Worm (Caenorhabditis elegans): Measurements from ENCODE around the gene B0280.17.

The B0280.17 gene

ce11 chrIII:7155631-7156030 is 19.7 kb upstream of the B0280.17 start (continued):
- TF ChIP-seq dsc-1 (tag; optimal IDR thresholded peaks at IDR 0.05): peak; percentile 86
- TF ChIP-seq snu-23 (GFP tag; optimal IDR thresholded peaks at IDR 0.05): peak; percentile 97
- TF ChIP-seq tlp-1 (tag; optimal IDR thresholded peaks at IDR 0.05): no peak
- TF ChIP-seq nhr-11 (tag; optimal IDR thresholded peaks at IDR 0.05): peak; percentile 92
- no peak for TF ChIP-seq nhr-28 (tag; optimal IDR thresholded peaks at IDR 0.05)
- peak; percentile 94 for TF ChIP-seq mep-1 (tag; optimal IDR thresholded peaks at IDR 0.05)
- no peak for TF ChIP-seq hlh-17 (GFP tag; optimal IDR thresholded peaks at IDR 0.05; ENCODE audit: borderline replicate concordance)
- TF ChIP-seq fkh-10 (GFP tag; optimal IDR thresholded peaks at IDR 0.05): peak; percentile 91
- no peak for TF ChIP-seq alr-1 (tag; optimal IDR thresholded peaks at IDR 0.05; ENCODE audit: borderline replicate concordance)
- TF ChIP-seq nhr-47 (tag; optimal IDR thresholded peaks at IDR 0.05): peak; percentile 95
- no peak for TF ChIP-seq ceh-63 (GFP tag; optimal IDR thresholded peaks at IDR 0.05)
- peak; percentile 62 for TF ChIP-seq sox-4 (tag; optimal IDR thresholded peaks at IDR 0.05)
- peak; percentile 91 to 99 for TF ChIP-seq mdl-1 (tag; optimal IDR thresholded peaks at IDR 0.05)
- TF ChIP-seq zip-4 (GFP tag; optimal IDR thresholded peaks at IDR 0.05): peak; percentile 49
- TF ChIP-seq unc-86 (tag; optimal IDR thresholded peaks at IDR 0.05): peak; percentile 97
- TF ChIP-seq isw-1 (GFP tag; IDR thresholded peaks at IDR 0.05): peak; percentile 93
- peak; percentile 99 for TF ChIP-seq nhr-71 (tag; optimal IDR thresholded peaks at IDR 0.05)
- TF ChIP-seq nhr-20 (tag; optimal IDR thresholded peaks at IDR 0.05): peak; percentile 95
- TF ChIP-seq egl-13 (tag; optimal IDR thresholded peaks at IDR 0.05): peak; percentile 82
- TF ChIP-seq unc-62 (GFP tag; optimal IDR thresholded peaks at IDR 0.05): no peak
- TF ChIP-seq rnt-1 (tag; optimal IDR thresholded peaks at IDR 0.05): peak; percentile 90
- TF ChIP-seq lin-13 (GFP tag; optimal IDR thresholded peaks at IDR 0.05): peak; percentile 89
- TF ChIP-seq fkh-4 (tag; optimal IDR thresholded peaks at IDR 0.05; ENCODE audit: borderline replicate concordance): peak; percentile 13
- peak; percentile 51 for TF ChIP-seq pqm-1 (tag; optimal IDR thresholded peaks at IDR 0.05)
- TF ChIP-seq F16B12.6 (tag; optimal IDR thresholded peaks at IDR 0.05): no peak
- TF ChIP-seq swsn-7 (tag; optimal IDR thresholded peaks at IDR 0.05): peak; percentile 94
- TF ChIP-seq fos-1 (tag; optimal IDR thresholded peaks at IDR 0.05): peak; percentile 91
- no peak for TF ChIP-seq nhr-84 (tag; optimal IDR thresholded peaks at IDR 0.05)
- no peak for TF ChIP-seq unc-30 (tag; optimal IDR thresholded peaks at IDR 0.05)
- peak; percentile 78 to 83 for TF ChIP-seq lin-35 (GFP tag; optimal IDR thresholded peaks at IDR 0.05)
- peak; percentile 96 for TF ChIP-seq tbx-2 (tag; optimal IDR thresholded peaks at IDR 0.05)
- peak; percentile 86 for TF ChIP-seq nhr-90 (tag; optimal IDR thresholded peaks at IDR 0.05; ENCODE audit: poor library complexity)
- peak; percentile 57 for TF ChIP-seq unc-130 (tag; optimal IDR thresholded peaks at IDR 0.05)
- TF ChIP-seq aha-1 (tag; optimal IDR thresholded peaks at IDR 0.05): peak; percentile 34
- no peak for TF ChIP-seq nhr-12 (tag; optimal IDR thresholded peaks at IDR 0.05)
- peak; percentile 41 for TF ChIP-seq sup-37 (GFP tag; optimal IDR thresholded peaks at IDR 0.05)
- TF ChIP-seq dpl-1 (GFP tag; optimal IDR thresholded peaks at IDR 0.05): peak; percentile 64 to 74 (median 72)
- peak; percentile 86 for TF ChIP-seq nhr-77 (tag; optimal IDR thresholded peaks at IDR 0.05)
- TF ChIP-seq blmp-1 (tag; optimal IDR thresholded peaks at IDR 0.05): peak; percentile 70
- no peak for TF ChIP-seq ces-1 (GFP tag; optimal IDR thresholded peaks at IDR 0.05)
- TF ChIP-seq ceh-88 (GFP tag; IDR thresholded peaks at IDR 0.05): peak; percentile 68
- peak; percentile 87 for TF ChIP-seq C16A3.4 (tag; optimal IDR thresholded peaks at IDR 0.05)
- peak; percentile 94 for TF ChIP-seq ztf-4 (tag; optimal IDR thresholded peaks at IDR 0.05)
- peak; percentile 82 for TF ChIP-seq pax-3 (tag; optimal IDR thresholded peaks at IDR 0.05)
- no peak for TF ChIP-seq Y116A8C.19 (tag; optimal IDR thresholded peaks at IDR 0.05; ENCODE audit: borderline replicate concordance)
- peak; percentile 97 for TF ChIP-seq nhr-85 (tag)
- TF ChIP-seq grh-1 (GFP tag; IDR thresholded peaks at IDR 0.05): peak; percentile 77
- peak in 3 of 6 experiments; percentile 16 to 85 (median 49) for TF ChIP-seq elt-3 (tag; optimal IDR thresholded peaks at IDR 0.05)
- peak; percentile 66 for TF ChIP-seq lin-15B (tag; optimal IDR thresholded peaks at IDR 0.05)
- TF ChIP-seq lsy-2 (tag; optimal IDR thresholded peaks at IDR 0.05): peak; percentile 92 to 94
- TF ChIP-seq skn-1 (tag; optimal IDR thresholded peaks at IDR 0.05): peak; percentile 70
- TF ChIP-seq vab-15 (tag; optimal IDR thresholded peaks at IDR 0.05): no peak
- TF ChIP-seq nhr-76 (tag; optimal IDR thresholded peaks at IDR 0.05): no peak
